Fruit fly (Drosophila melanogaster) Kc167 (cell line): ENCODE measurements around the gene KP78a.

Experiments used
- Myc ChIP-seq: fragments of >200 bp; optimal IDR thresholded peaks from 2 replicates; lab custom pipeline; 2017; ENCODE audit warnings: missing external identifiers
- Sin3A ChIP-seq: fragments of >200 bp; optimal IDR thresholded peaks from 2 replicates; lab custom pipeline; 2018; ENCODE audit warnings: missing external identifiers
- h ChIP-seq: fragments of >200 bp; optimal IDR thresholded peaks from 3 replicates; lab custom pipeline; 2018; ENCODE audit warnings: missing external identifiers
- insv ChIP-seq: fragments of >200 bp; optimal IDR thresholded peaks from 3 replicates; lab custom pipeline; 2018; ENCODE audit warnings: missing external identifiers
- psq ChIP-seq: fragments of >200 bp; optimal IDR thresholded peaks from 2 replicates; lab custom pipeline; 2017; ENCODE audit warnings: missing external identifiers
- ttk ChIP-seq: sonication (Bioruptor generic); optimal IDR thresholded peaks from 2 replicates; lab custom pipeline; 2017; ENCODE audit warnings: missing external identifiers

KP78a gene

dm6 chr3R:11352912-11353838 is at the start of gene KP78a, which contains the start of gene KP78b:
Gene KP78a, minus strand, starts transcription at chr3R:11353131.
Gene KP78b, minus strand, starts transcription at chr3R:11353131.
- TF ChIP-seq h (lab: Kevin White, UChicago): no peak

dm6 chr3R:11395541-11395940 is 42.6 kb upstream of the KP78a start:
- no peak for TF ChIP-seq h (lab: Kevin White, UChicago)
- no peak for TF ChIP-seq psq (lab: Kevin White, UChicago)
- no peak for TF ChIP-seq ttk (lab: Kevin White, UChicago)

dm6 chr3R:11393896-11394295 is 41.0 kb upstream of the KP78a start:
- TF ChIP-seq Myc (no peak), h (lab: Kevin White, UChicago) (no peak), ttk (lab: Kevin White, UChicago) (no peak), psq (lab: Kevin White, UChicago) (no peak), Sin3A (lab: Kevin White, UChicago) (no peak), insv (lab: Kevin White, UChicago) (no peak)

- no peak for TF ChIP-seq ttk (lab: Kevin White, UChicago)
- TF ChIP-seq Myc: no peak
- TF ChIP-seq Sin3A (lab: Kevin White, UChicago): no peak
- no peak for TF ChIP-seq h (lab: Kevin White, UChicago)
- TF ChIP-seq psq (lab: Kevin White, UChicago): no peak
- no peak for TF ChIP-seq insv (lab: Kevin White, UChicago)
These were observed 39.9 kb upstream of the KP78a start for dm6 chr3R:11392805-11393204.

- TF ChIP-seq psq (lab: Kevin White, UChicago): no peak
- no peak for TF ChIP-seq Sin3A (lab: Kevin White, UChicago)
- no peak for TF ChIP-seq h (lab: Kevin White, UChicago)
- TF ChIP-seq Myc: no peak
- no peak for TF ChIP-seq ttk (lab: Kevin White, UChicago)
- TF ChIP-seq insv (lab: Kevin White, UChicago): no peak
These were observed 25.7 kb upstream of the KP78a start for dm6 chr3R:11378564-11379112.

dm6 chr3R:11375142-11375541 is 22.2 kb upstream of the KP78a start:
- TF ChIP-seq Sin3A (lab: Kevin White, UChicago): no peak
- no peak for TF ChIP-seq psq (lab: Kevin White, UChicago)
- TF ChIP-seq insv (lab: Kevin White, UChicago): no peak
- TF ChIP-seq h (lab: Kevin White, UChicago): no peak
- TF ChIP-seq ttk (lab: Kevin White, UChicago): no peak
- TF ChIP-seq Myc: no peak

- TF ChIP-seq Myc (no peak), Sin3A (lab: Kevin White, UChicago) (no peak), psq (lab: Kevin White, UChicago) (no peak), ttk (lab: Kevin White, UChicago) (no peak), insv (lab: Kevin White, UChicago) (no peak), h (lab: Kevin White, UChicago) (no peak)
These were observed 19.4 kb upstream of the KP78a start for dm6 chr3R:11372053-11373016.

- no peak for TF ChIP-seq h (lab: Kevin White, UChicago)
- TF ChIP-seq psq (lab: Kevin White, UChicago): no peak
- no peak for TF ChIP-seq Sin3A (lab: Kevin White, UChicago)
- no peak for TF ChIP-seq ttk (lab: Kevin White, UChicago)
- no peak for TF ChIP-seq Myc
- TF ChIP-seq insv (lab: Kevin White, UChicago): no peak
These were observed 17.9 kb upstream of the KP78a start for dm6 chr3R:11370805-11371204.

dm6 chr3R:11370333-11370732 is 17.4 kb upstream of the KP78a start:
- TF ChIP-seq Sin3A (lab: Kevin White, UChicago): no peak
- TF ChIP-seq h (lab: Kevin White, UChicago): no peak
- TF ChIP-seq ttk (lab: Kevin White, UChicago): no peak
- TF ChIP-seq insv (lab: Kevin White, UChicago): no peak
- TF ChIP-seq Myc: no peak
- TF ChIP-seq psq (lab: Kevin White, UChicago): no peak

- TF ChIP-seq ttk (lab: Kevin White, UChicago) (no peak), Myc (no peak), psq (lab: Kevin White, UChicago) (no peak), insv (lab: Kevin White, UChicago) (no peak), h (lab: Kevin White, UChicago) (no peak), Sin3A (lab: Kevin White, UChicago) (no peak)
These were observed 15.8 kb upstream of the KP78a start for dm6 chr3R:11368766-11369165.

- TF ChIP-seq psq (lab: Kevin White, UChicago): no peak
- no peak for TF ChIP-seq ttk (lab: Kevin White, UChicago)
- TF ChIP-seq insv (lab: Kevin White, UChicago): no peak
- TF ChIP-seq Myc: no peak
- TF ChIP-seq Sin3A (lab: Kevin White, UChicago): no peak
- no peak for TF ChIP-seq h (lab: Kevin White, UChicago)
These were observed 13.4 kb upstream of the KP78a start for dm6 chr3R:11366315-11366714.
